Fruit fly (Drosophila melanogaster): ENCODE results near the gene CG17261.

Gene CG17261

DNA sequence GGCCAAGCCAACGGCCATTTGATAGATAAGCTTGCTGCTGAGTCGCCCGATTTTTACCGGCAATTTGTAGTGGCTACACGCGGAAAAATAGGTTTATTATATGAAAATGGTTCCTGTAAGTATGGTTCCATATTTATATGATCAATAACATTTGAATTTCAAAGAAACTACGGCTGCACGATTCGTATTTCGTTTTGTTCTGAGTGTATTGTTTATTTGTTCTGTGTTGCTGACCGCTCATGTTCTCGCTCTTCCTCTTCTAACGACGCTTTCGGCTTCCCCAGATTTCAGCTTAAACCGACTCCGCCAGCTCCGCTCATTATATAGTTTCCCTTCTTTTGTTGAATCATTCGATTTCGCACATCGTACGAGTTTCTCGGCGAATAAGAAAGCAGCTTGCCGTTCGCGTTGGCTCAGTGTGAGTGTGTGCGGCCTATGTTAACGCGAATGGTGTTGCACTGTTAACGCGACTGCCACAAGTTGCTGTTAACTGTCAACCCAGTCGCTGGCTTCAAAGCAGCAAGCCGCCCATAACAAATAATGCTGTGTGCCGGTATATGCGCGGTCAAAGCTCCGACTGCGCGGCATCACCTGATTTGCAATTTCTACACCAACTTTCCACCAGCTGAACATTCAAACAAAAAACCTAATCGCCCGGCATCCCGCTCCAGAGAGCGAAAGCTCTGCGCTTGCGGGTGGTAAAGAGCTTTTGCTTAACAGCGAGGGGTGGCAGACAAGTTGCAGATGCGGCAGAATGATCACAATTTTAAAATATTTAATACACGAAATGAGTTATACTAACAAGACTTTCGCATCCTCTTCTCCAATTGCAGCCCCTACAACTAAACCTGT lies 16.6 kb downstream of the CG17261 start (continued):
- TF ChIP-seq crc (GFP tag; optimal IDR thresholded peaks at IDR 0.05) (no peak), Six4 (GFP tag; optimal IDR thresholded peaks at IDR 0.05) (no peak), CG6791 (GFP tag; IDR thresholded peaks at IDR 0.05; ENCODE audit: partially characterized antibody) (no peak), CG2120 (GFP tag; optimal IDR thresholded peaks at IDR 0.05) (peak; percentile 85), CG4617 (GFP tag; optimal IDR thresholded peaks at IDR 0.05; ENCODE audit: borderline replicate concordance) (no peak), ac (GFP tag; optimal IDR thresholded peaks at IDR 0.05) (no peak), chn (GFP tag; optimal IDR thresholded peaks at IDR 0.05) (peak; percentile 37), E2f1 (GFP tag; IDR thresholded peaks at IDR 0.05) (peak; percentile 35; the same call in 1 of the 2 replicates), CG12659 (GFP tag; optimal IDR thresholded peaks at IDR 0.05) (peak; percentile 45), inv (GFP tag; IDR thresholded peaks at IDR 0.05; ENCODE audit: partially characterized antibody) (no peak), sna (GFP tag; IDR thresholded peaks at IDR 0.05; ENCODE audit: partially characterized antibody) (no peak), abd-A (tag; optimal IDR thresholded peaks at IDR 0.05) (no peak), sim (GFP tag; IDR thresholded peaks at IDR 0.05) (no peak), Trl (optimal IDR thresholded peaks at IDR 0.05) (peak; percentile 27 to 32), Trl (GFP tag; optimal IDR thresholded peaks at IDR 0.05) (no peak), vvl (GFP tag; IDR thresholded peaks at IDR 0.05) (peak; percentile 34; the same call in 1 of the 2 replicates), Meics (GFP tag; optimal IDR thresholded peaks at IDR 0.05) (peak; percentile 61), Jarid2 (GFP tag; optimal IDR thresholded peaks at IDR 0.05) (no peak), gfzf (GFP tag; optimal IDR thresholded peaks at IDR 0.05) (no peak), Atf3 (GFP tag; optimal IDR thresholded peaks at IDR 0.05) (no peak), Nf-YB (GFP tag; optimal IDR thresholded peaks at IDR 0.05) (no peak), CG8765 (GFP tag; IDR thresholded peaks at IDR 0.05) (no peak), hb (GFP tag; IDR thresholded peaks at IDR 0.05; ENCODE audit: partially characterized antibody) (no peak), chif (GFP tag; optimal IDR thresholded peaks at IDR 0.05) (no peak), CG43689 (GFP tag; IDR thresholded peaks at IDR 0.05) (no peak), oc (tag; optimal IDR thresholded peaks at IDR 0.05) (no peak), kni (GFP tag; optimal IDR thresholded peaks at IDR 0.05) (no peak), nau (GFP tag; optimal IDR thresholded peaks at IDR 0.05) (no peak), CG11247 (GFP tag; IDR thresholded peaks at IDR 0.05) (peak; percentile 43; the same call in 1 of the 2 replicates), CG17361 (GFP tag; IDR thresholded peaks at IDR 0.05) (no peak), CG9727 (GFP tag; optimal IDR thresholded peaks at IDR 0.05) (peak; percentile 38), slou (GFP tag; optimal IDR thresholded peaks at IDR 0.05) (no peak), NFAT (GFP tag; IDR thresholded peaks at IDR 0.05) (no peak), Poxn (GFP tag; IDR thresholded peaks at IDR 0.05) (no peak), CG17829 (tag; optimal IDR thresholded peaks at IDR 0.05) (no peak), CG17186 (GFP tag; optimal IDR thresholded peaks at IDR 0.05) (no peak), hkb (optimal IDR thresholded peaks at IDR 0.05) (peak; percentile 100), hkb (GFP tag; IDR thresholded peaks at IDR 0.05) (no peak; the same call in 1 of the 2 replicates), MTF-1 (GFP tag; optimal IDR thresholded peaks at IDR 0.05; ENCODE audit: borderline replicate concordance) (no peak), Lpt (GFP tag; optimal IDR thresholded peaks at IDR 0.05) (no peak), CG9932 (GFP tag; IDR thresholded peaks at IDR 0.05) (peak; percentile 74), CG2202 (tag; optimal IDR thresholded peaks at IDR 0.05) (no peak), CG17612 (GFP tag; IDR thresholded peaks at IDR 0.05) (no peak), HHEX (GFP tag; optimal IDR thresholded peaks at IDR 0.05) (no peak), Adf1 (GFP tag; IDR thresholded peaks at IDR 0.05) (no peak), cas (GFP tag; IDR thresholded peaks at IDR 0.05) (0 out of 2 replicates have a peak, but pooled peaks have one; percentile 5), sens (GFP tag) (peak; percentile 15), CG9876 (GFP tag; optimal IDR thresholded peaks at IDR 0.05) (peak; percentile 3), CG17385 (GFP tag; optimal IDR thresholded peaks at IDR 0.05) (peak; percentile 49), croc (GFP tag; conservative IDR thresholded peaks at IDR 0.05) (no peak)
